Fruit fly (Drosophila melanogaster) whole organism, adult: ENCODE results near the gene GstD9.

ENCODE experiments used
- CG33017 ChIP-seq: fragments of 200-800 bp; sonication (Bioruptor generic); optimal IDR thresholded peaks from 2 replicates; lab custom pipeline; 2018; ENCODE audit warnings: missing biosample characterization, mild to moderate bottlenecking, missing genetic modification characterization, moderate library complexity
- Mnt ChIP-seq: fragments of 200-800 bp; sonication (Bioruptor generic); optimal IDR thresholded peaks from 2 replicates; lab custom pipeline; 2016; ENCODE audit warnings: missing biosample characterization, mild to moderate bottlenecking, missing genetic modification characterization
- kay ChIP-seq: fragments of 200-800 bp; sonication (Bioruptor generic); peaks from one replicate; lab custom pipeline; 2016; ENCODE audit warnings: missing biosample characterization, missing genetic modification characterization, borderline replicate concordance
- pad ChIP-seq: fragments of 200-800 bp; sonication (Bioruptor generic); optimal IDR thresholded peaks from 3 replicates; lab custom pipeline; 2017; ENCODE audit warnings: missing biosample characterization, missing genetic modification characterization, mild to moderate bottlenecking, moderate library complexity, missing genetic modification reagents

- TF ChIP-seq Mnt (GFP tag; lab: Kevin White, UChicago) (no peak), pad (GFP tag; lab: Kevin White, UChicago) (no peak), kay (GFP tag; lab: Kevin White, UChicago) (peak; percentile 45), CG33017 (tag; lab: Kevin White, UChicago) (no peak)
Measured at dm6 chr3R:12347659-12348058, 19.7 kb downstream of the GstD9 start.
